Worm (Caenorhabditis elegans): Measurements from ENCODE around the gene fbxb-30.

DNA sequence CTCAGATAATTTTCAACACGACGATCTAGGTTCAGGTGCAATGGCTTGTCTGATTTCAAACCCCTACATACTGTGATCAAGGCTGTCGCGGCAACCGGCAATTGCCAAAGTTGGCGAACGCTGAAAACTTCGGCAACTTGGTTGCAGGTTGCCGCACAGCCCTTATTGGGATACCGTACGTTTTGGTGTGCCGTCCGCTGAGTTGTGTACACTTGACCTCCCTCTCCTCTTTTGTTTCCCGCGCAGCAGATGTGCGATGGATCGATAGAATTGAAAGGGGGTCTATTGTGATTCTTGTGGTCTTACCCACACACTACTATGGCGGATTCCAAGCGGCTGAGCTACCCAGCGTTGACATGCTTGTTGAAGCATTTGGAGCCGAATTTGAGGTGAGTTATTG lies 41.0 kb downstream of the fbxb-30 start, which contains the start of the genes C32B5.18 and C32B5.7:
- TF ChIP-seq elt-3 (tag; optimal IDR thresholded peaks at IDR 0.05) (no peak), cnd-1 (tag; optimal IDR thresholded peaks at IDR 0.05) (peak; percentile 35), nhr-12 (tag; optimal IDR thresholded peaks at IDR 0.05) (no peak), mab-5 (tag; optimal IDR thresholded peaks at IDR 0.05) (no peak), nhr-2 (tag; optimal IDR thresholded peaks at IDR 0.05) (peak; percentile 13), elt-1 (tag; optimal IDR thresholded peaks at IDR 0.05; ENCODE audit: borderline replicate concordance, insufficient read depth) (no peak), lsy-2 (tag; optimal IDR thresholded peaks at IDR 0.05) (no peak), ztf-11 (tag; optimal IDR thresholded peaks at IDR 0.05) (no peak), snpc-4 (tag; optimal IDR thresholded peaks at IDR 0.05) (no peak), flh-1 (GFP tag; optimal IDR thresholded peaks at IDR 0.05) (no peak), blmp-1 (tag; optimal IDR thresholded peaks at IDR 0.05) (no peak), unc-39 (tag; optimal IDR thresholded peaks at IDR 0.05) (no peak)

Measured in whole organism, mixed stage, embryonic.